Worm (Caenorhabditis elegans) whole organism, mixed stage, embryonic: Measurements from ENCODE around the gene C47D12.4.

Experiments
- M03D4.4 ChIP-seq: sonication (generic microtip); optimal IDR thresholded peaks from 2 replicates; lab custom pipeline; 2017; ENCODE audit warnings: mild to moderate bottlenecking, missing genetic modification characterization, missing compliant biosample characterization
- bed-3 ChIP-seq: fragments of 200-800 bp; sonication (Bioruptor generic); optimal IDR thresholded peaks from 3 replicates; lab custom pipeline; 2018; ENCODE audit warnings: mild to moderate bottlenecking, missing genetic modification characterization, moderate library complexity, missing compliant biosample characterization
- blmp-1 ChIP-seq: fragments of 150-350 bp; optimal IDR thresholded peaks from 2 replicates; lab custom pipeline; 2014; ENCODE audit warnings: missing biosample characterization, missing genetic modification characterization
- ceh-43 ChIP-seq: fragments of 200-800 bp; sonication (Bioruptor generic); optimal IDR thresholded peaks from 2 replicates; lab custom pipeline; 2018; ENCODE audit warnings: mild to moderate bottlenecking, missing genetic modification characterization, moderate library complexity, missing compliant biosample characterization
- ceh-83 ChIP-seq: fragments of 200-800 bp; sonication (Bioruptor generic); optimal IDR thresholded peaks from 2 replicates; lab custom pipeline; 2018; ENCODE audit warnings: mild to moderate bottlenecking, missing genetic modification characterization, missing compliant biosample characterization
- ces-1 ChIP-seq: fragments of 150-350 bp; optimal IDR thresholded peaks from 2 replicates; lab custom pipeline; 2014; ENCODE audit warnings: missing biosample characterization, missing genetic modification reagents, missing genetic modification characterization
- drap-1 ChIP-seq: fragments of 200-800 bp; sonication (Bioruptor generic); optimal IDR thresholded peaks from 3 replicates; lab custom pipeline; 2018; ENCODE audit warnings: mild to moderate bottlenecking, missing genetic modification characterization, missing compliant biosample characterization
- elt-1 ChIP-seq: sonication (generic microtip); optimal IDR thresholded peaks from 2 replicates; lab custom pipeline; 2017; ENCODE audit warnings: missing genetic modification characterization, mild to moderate bottlenecking, missing compliant biosample characterization, antibody characterized with exemption, moderate library complexity, borderline replicate concordance; ENCODE audit not compliant: insufficient read depth
- ham-2 ChIP-seq: fragments of 200-800 bp; sonication (Bioruptor generic); optimal IDR thresholded peaks from 2 replicates; lab custom pipeline; 2018; ENCODE audit warnings: mild to moderate bottlenecking, missing genetic modification characterization, missing compliant biosample characterization
- hlh-1 ChIP-seq: fragments of 150-350 bp; optimal IDR thresholded peaks from 2 replicates; lab custom pipeline; 2014; ENCODE audit warnings: missing biosample characterization, missing genetic modification reagents, missing genetic modification characterization
- lin-13 ChIP-seq: fragments of 150-350 bp; optimal IDR thresholded peaks from 2 replicates; lab custom pipeline; 2014; ENCODE audit warnings: missing biosample characterization, missing genetic modification characterization
- lin-32 ChIP-seq: fragments of 200-800 bp; sonication (Bioruptor generic); optimal IDR thresholded peaks from 2 replicates; lab custom pipeline; 2018; ENCODE audit warnings: mild to moderate bottlenecking, missing genetic modification characterization, missing compliant biosample characterization
- lsy-2 ChIP-seq: fragments of 150-350 bp; optimal IDR thresholded peaks from 2 replicates; lab custom pipeline; 2014; ENCODE audit warnings: missing biosample characterization, missing genetic modification characterization
- mab-5 ChIP-seq: fragments of 150-350 bp; optimal IDR thresholded peaks from 2 replicates; lab custom pipeline; 2014; ENCODE audit warnings: missing biosample characterization, missing genetic modification characterization
- mep-1 ChIP-seq: fragments of 150-350 bp; optimal IDR thresholded peaks from 2 replicates; lab custom pipeline; 2017; ENCODE audit warnings: missing biosample characterization, missing genetic modification reagents, missing genetic modification characterization, inconsistent platforms
- mls-2 ChIP-seq: sonication (generic microtip); optimal IDR thresholded peaks from 2 replicates; lab custom pipeline; 2016; ENCODE audit warnings: mild to moderate bottlenecking, missing genetic modification characterization, moderate library complexity, missing compliant biosample characterization
- nhr-12 ChIP-seq: fragments of 150-350 bp; optimal IDR thresholded peaks from 2 replicates; lab custom pipeline; 2014; ENCODE audit warnings: missing biosample characterization, missing genetic modification characterization
- nhr-2 ChIP-seq: fragments of 150-350 bp; optimal IDR thresholded peaks from 2 replicates; lab custom pipeline; 2014; ENCODE audit warnings: missing biosample characterization, missing genetic modification characterization
- nhr-237 ChIP-seq: fragments of 150-350 bp; optimal IDR thresholded peaks from 2 replicates; lab custom pipeline; 2014; ENCODE audit warnings: missing biosample characterization, missing genetic modification characterization
- nhr-76 ChIP-seq: sonication (generic microtip); optimal IDR thresholded peaks from 2 replicates; lab custom pipeline; 2017; ENCODE audit warnings: missing biosample characterization, missing genetic modification characterization
- pha-4 ChIP-seq: fragments of 150-350 bp; optimal IDR thresholded peaks from 2 replicates; lab custom pipeline; 2018; ENCODE audit warnings: missing biosample characterization, missing genetic modification reagents, missing genetic modification characterization
- sem-2 ChIP-seq: fragments of 200-800 bp; sonication (Bioruptor generic); optimal IDR thresholded peaks from 2 replicates; lab custom pipeline; 2018; ENCODE audit warnings: mild to moderate bottlenecking, missing genetic modification characterization, missing compliant biosample characterization
- snpc-4 ChIP-seq: fragments of 150-350 bp; optimal IDR thresholded peaks from 2 replicates; lab custom pipeline; 2014; ENCODE audit warnings: missing biosample characterization, missing genetic modification characterization
- sptf-1 ChIP-seq: sonication (generic microtip); optimal IDR thresholded peaks from 2 replicates; lab custom pipeline; 2017; ENCODE audit warnings: mild to moderate bottlenecking, missing genetic modification characterization, moderate library complexity, missing compliant biosample characterization
- tbx-8 ChIP-seq: fragments of 200-800 bp; sonication (Bioruptor generic); optimal IDR thresholded peaks from 2 replicates; lab custom pipeline; 2018; ENCODE audit warnings: mild to moderate bottlenecking, missing genetic modification characterization, moderate library complexity, missing compliant biosample characterization
- unc-120 ChIP-seq: sonication (generic microtip); optimal IDR thresholded peaks from 2 replicates; lab custom pipeline; 2017; ENCODE audit warnings: missing genetic modification characterization, missing compliant biosample characterization; ENCODE audit not compliant: poor library complexity, severe bottlenecking
- unc-39 ChIP-seq: fragments of 150-350 bp; optimal IDR thresholded peaks from 2 replicates; lab custom pipeline; 2014; ENCODE audit warnings: missing biosample characterization, missing genetic modification characterization
- unc-62 ChIP-seq: fragments of 150-350 bp; optimal IDR thresholded peaks from 2 replicates; lab custom pipeline; 2014; ENCODE audit warnings: missing biosample characterization, missing genetic modification reagents, missing genetic modification characterization
- zip-8 ChIP-seq: fragments of 150-350 bp; optimal IDR thresholded peaks from 2 replicates; lab custom pipeline; 2014; ENCODE audit warnings: missing biosample characterization, missing genetic modification characterization
- ztf-11 ChIP-seq: fragments of 150-350 bp; optimal IDR thresholded peaks from 2 replicates; lab custom pipeline; 2014; ENCODE audit warnings: missing biosample characterization, missing genetic modification characterization

The C47D12.4 gene

ce11 chrII:11722164-11722563 lies 40.6 kb downstream of the C47D12.4 start:
- TF ChIP-seq unc-39 (tag; lab: Kevin White, UChicago) (no peak), zip-8 (tag; lab: Kevin White, UChicago) (no peak), nhr-76 (tag; lab: Kevin White, UChicago) (no peak), mls-2 (tag; lab: Kevin White, UChicago) (no peak), pha-4 (no peak), lsy-2 (tag; lab: Kevin White, UChicago) (no peak), blmp-1 (tag; lab: Kevin White, UChicago) (no peak), nhr-2 (no peak), lin-13 (tag; lab: Kevin White, UChicago) (no peak), mep-1 (tag; lab: Kevin White, UChicago) (no peak), elt-1 (tag; lab: Kevin White, UChicago) (no peak), hlh-1 (no peak), sptf-1 (no peak), drap-1 (GFP tag; lab: Kevin White, UChicago) (no peak), nhr-12 (tag; lab: Kevin White, UChicago) (no peak), M03D4.4 (no peak)

- TF ChIP-seq sptf-1 (no peak), unc-120 (tag; lab: Kevin White, UChicago) (no peak), ces-1 (GFP tag; lab: Kevin White, UChicago) (peak; percentile 37)
Measured at ce11 chrII:11723904-11724303, 42.3 kb downstream of the C47D12.4 start, which contains the start of gene ldh-1. Gene ldh-1 (plus strand): TSS chrII:11724204.

ce11 chrII:11724362-11724761 lies 42.8 kb downstream of the C47D12.4 start:
- no peak for TF ChIP-seq zip-8 (tag; lab: Kevin White, UChicago)
- TF ChIP-seq nhr-76 (tag; lab: Kevin White, UChicago) = no peak
- TF ChIP-seq pha-4 = no peak
- peak; percentile 25 for TF ChIP-seq unc-120 (tag; lab: Kevin White, UChicago)
- TF ChIP-seq ces-1 (GFP tag; lab: Kevin White, UChicago) = peak; percentile 85
- TF ChIP-seq hlh-1 = peak; percentile 74

ce11 chrII:11725615-11726014 lies 44.0 kb downstream of the C47D12.4 start:
- TF ChIP-seq mls-2 (tag; lab: Kevin White, UChicago) (no peak), ztf-11 (tag; lab: Kevin White, UChicago) (no peak), ceh-43 (GFP tag; lab: Kevin White, UChicago) (no peak), nhr-76 (tag; lab: Kevin White, UChicago) (no peak), lin-32 (GFP tag; lab: Kevin White, UChicago) (no peak), sem-2 (GFP tag; lab: Kevin White, UChicago) (no peak), nhr-12 (tag; lab: Kevin White, UChicago) (no peak), unc-120 (tag; lab: Kevin White, UChicago) (no peak), lsy-2 (tag; lab: Kevin White, UChicago) (no peak), lin-13 (tag; lab: Kevin White, UChicago) (no peak), snpc-4 (tag; lab: Kevin White, UChicago) (no peak), ceh-83 (GFP tag; lab: Kevin White, UChicago) (no peak), mab-5 (tag; lab: Kevin White, UChicago) (no peak), unc-62 (GFP tag; lab: Kevin White, UChicago) (no peak), ces-1 (GFP tag; lab: Kevin White, UChicago) (no peak), ham-2 (GFP tag; lab: Kevin White, UChicago) (no peak), sptf-1 (no peak), M03D4.4 (no peak)

ce11 chrII:11726470-11727106 lies 45.0 kb downstream of the C47D12.4 start, which contains the start of gene F13D12.5:
Gene F13D12.5 (plus strand): TSS chrII:11726814.
- TF ChIP-seq M03D4.4 (no peak), nhr-237 (tag; lab: Kevin White, UChicago) (no peak), nhr-12 (tag; lab: Kevin White, UChicago) (no peak), ces-1 (GFP tag; lab: Kevin White, UChicago) (no peak), tbx-8 (GFP tag; lab: Kevin White, UChicago) (no peak), ham-2 (GFP tag; lab: Kevin White, UChicago) (no peak), sptf-1 (no peak), zip-8 (tag; lab: Kevin White, UChicago) (no peak), ztf-11 (tag; lab: Kevin White, UChicago) (no peak), pha-4 (no peak), bed-3 (GFP tag; lab: Kevin White, UChicago) (no peak)
- TF ChIP-seq, all 35 proteins: peak for 0
